Fruit fly (Drosophila melanogaster) whole organism, embryonic: Measurements from ENCODE around the gene CG15764.

ENCODE experiments used
- B-H1 ChIP-seq: fragments of 200-800 bp; sonication (Bioruptor generic); IDR thresholded peaks from 3 replicates; pipeline ENCODE4 v1.3.6; 2022; ENCODE audit warnings: missing biosample characterization, missing genetic modification characterization
- CG12155 ChIP-seq: fragments of 200-800 bp; sonication (Bioruptor generic); optimal IDR thresholded peaks from 3 replicates; lab custom pipeline; 2016; ENCODE audit warnings: missing biosample characterization, missing genetic modification characterization
- CG13287 ChIP-seq: fragments of 200-800 bp; sonication (Bioruptor generic); IDR thresholded peaks from 2 replicates; pipeline ENCODE4 v1.3.6; 2022; ENCODE audit warnings: missing biosample characterization, missing genetic modification characterization; ENCODE audit not compliant: partially characterized antibody
- CG14014 ChIP-seq: fragments of 200-800 bp; sonication (Bioruptor generic); IDR thresholded peaks from 2 replicates; pipeline ENCODE4 v1.3.6; 2022; ENCODE audit warnings: missing biosample characterization, missing genetic modification characterization
- CG14441 ChIP-seq: fragments of 200-800 bp; sonication (Bioruptor generic); IDR thresholded peaks from 2 replicates; pipeline ENCODE4 v1.3.6; 2022; ENCODE audit warnings: missing biosample characterization, missing genetic modification characterization
- CG15514 ChIP-seq: fragments of 200-800 bp; sonication (Bioruptor generic); optimal IDR thresholded peaks from 3 replicates; lab custom pipeline; 2017; ENCODE audit warnings: missing biosample characterization, missing genetic modification characterization, mild to moderate bottlenecking, moderate library complexity, missing genetic modification reagents
- CG18262 ChIP-seq: fragments of 200-800 bp; optimal IDR thresholded peaks from 3 replicates; lab custom pipeline; 2019; ENCODE audit warnings: missing biosample characterization, mild to moderate bottlenecking, missing genetic modification characterization, moderate library complexity
- CG31224 ChIP-seq: fragments of 200-800 bp; sonication (Bioruptor generic); IDR thresholded peaks from 2 replicates; pipeline ENCODE4 v1.3.6; 2022; ENCODE audit warnings: missing biosample characterization, missing genetic modification characterization
- CG32772 ChIP-seq: fragments of 200-800 bp; sonication (Bioruptor generic); IDR thresholded peaks from 2 replicates; pipeline ENCODE4 v1.3.6; 2022; ENCODE audit warnings: missing biosample characterization, missing genetic modification characterization
- CG34422 ChIP-seq: fragments of 200-800 bp; sonication (Bioruptor generic); IDR thresholded peaks from 3 replicates; pipeline ENCODE4 v1.3.6; 2022; ENCODE audit warnings: missing biosample characterization, missing genetic modification characterization
- CG6272 ChIP-seq: fragments of 200-800 bp; sonication (Bioruptor generic); IDR thresholded peaks from 2 replicates; pipeline ENCODE4 v1.3.6; 2022; ENCODE audit warnings: missing biosample characterization, missing genetic modification characterization
- CG6654 ChIP-seq: fragments of 200-800 bp; sonication (Bioruptor generic); optimal IDR thresholded peaks from 2 replicates; lab custom pipeline; 2017; ENCODE audit warnings: missing biosample characterization, mild to moderate bottlenecking, missing genetic modification characterization
- CG6854 ChIP-seq: fragments of 200-800 bp; sonication (Bioruptor generic); optimal IDR thresholded peaks from 3 replicates; lab custom pipeline; 2017; ENCODE audit warnings: missing biosample characterization, mild to moderate bottlenecking, missing genetic modification characterization
- CG7745 ChIP-seq: fragments of 200-800 bp; sonication (Bioruptor generic); optimal IDR thresholded peaks from 2 replicates; lab custom pipeline; 2018; ENCODE audit warnings: missing biosample characterization, mild to moderate bottlenecking, missing genetic modification characterization, moderate library complexity
- CG8944 ChIP-seq: fragments of 200-800 bp; sonication (Bioruptor generic); optimal IDR thresholded peaks from 3 replicates; lab custom pipeline; 2016; ENCODE audit warnings: missing biosample characterization, missing genetic modification characterization
- CG9932 ChIP-seq: fragments of 200-800 bp; sonication (Bioruptor generic); IDR thresholded peaks from 2 replicates; pipeline ENCODE4 v1.3.6; 2022; ENCODE audit warnings: missing biosample characterization, missing genetic modification characterization
- CHES-1-like ChIP-seq: fragments of 200-800 bp; sonication (Bioruptor generic); optimal IDR thresholded peaks from 2 replicates; lab custom pipeline; 2016; ENCODE audit warnings: missing biosample characterization, missing genetic modification characterization
- Deaf1 ChIP-seq: fragments of 200-800 bp; optimal IDR thresholded peaks from 3 replicates; lab custom pipeline; 2019; ENCODE audit warnings: missing biosample characterization, mild to moderate bottlenecking, missing genetic modification characterization, moderate library complexity
- Doc2 ChIP-seq: fragments of 200-800 bp; sonication (Bioruptor generic); IDR thresholded peaks from 2 replicates; pipeline ENCODE4 v1.3.6; 2022; ENCODE audit warnings: missing biosample characterization, missing genetic modification characterization
- Ets65A ChIP-seq: fragments of 200-800 bp; sonication (Bioruptor generic); peaks from one replicate; lab custom pipeline; 2016; ENCODE audit warnings: missing biosample characterization, missing genetic modification characterization
- GATAe ChIP-seq: fragments of 200-800 bp; sonication (Bioruptor generic); conservative IDR thresholded peaks from 2 replicates; pipeline ENCODE4 v1.3.6; 2022; ENCODE audit warnings: missing biosample characterization, missing genetic modification characterization
- HLH4C ChIP-seq: fragments of 200-800 bp; sonication (Bioruptor generic); IDR thresholded peaks from 3 replicates; pipeline ENCODE4 v1.3.6; 2022; ENCODE audit warnings: missing biosample characterization, missing genetic modification characterization; ENCODE audit not compliant: partially characterized antibody
- Hand ChIP-seq: fragments of 200-800 bp; sonication (Bioruptor generic); optimal IDR thresholded peaks from 2 replicates; lab custom pipeline; 2017; ENCODE audit warnings: mild to moderate bottlenecking, missing biosample characterization, missing genetic modification reagents, missing genetic modification characterization
- Kr ChIP-seq: fragments of 200-800 bp; sonication (Bioruptor generic); optimal IDR thresholded peaks from 2 replicates; lab custom pipeline; 2017; ENCODE audit warnings: missing biosample characterization, mild to moderate bottlenecking, missing genetic modification characterization
- Mrtf ChIP-seq: fragments of 200-800 bp; sonication (Bioruptor generic); IDR thresholded peaks from 3 replicates; pipeline ENCODE4 v1.3.6; 2022; ENCODE audit warnings: missing biosample characterization, missing genetic modification characterization
- Nf-YC ChIP-seq: fragments of 200-800 bp; optimal IDR thresholded peaks from 3 replicates; lab custom pipeline; 2019; ENCODE audit warnings: missing biosample characterization, mild to moderate bottlenecking, missing genetic modification characterization, moderate library complexity
- Spps ChIP-seq: fragments of 200-800 bp; sonication (Bioruptor generic); optimal IDR thresholded peaks from 2 replicates; lab custom pipeline; 2018; ENCODE audit warnings: missing biosample characterization, mild to moderate bottlenecking, missing genetic modification characterization
- Ssrp ChIP-seq: fragments of 200-800 bp; sonication (Bioruptor generic); optimal IDR thresholded peaks from 2 replicates; lab custom pipeline; 2018; ENCODE audit warnings: missing biosample characterization, mild to moderate bottlenecking, missing genetic modification characterization, moderate library complexity
- Trl ChIP-seq, 3 experiments: fragments of >200 bp in 2 of 3; fragments of 200-800 bp in 1 of 3; sonication (Bioruptor generic) in 1 of 3; optimal IDR thresholded peaks; 2 replicates in 1 of 3; 3 replicates in 2 of 3; lab custom pipeline; 2016 to 2017; ENCODE audit warnings: missing biosample characterization in 1 of 3, missing genetic modification characterization in 1 of 3
- Vsx1 ChIP-seq: fragments of 200-800 bp; sonication (Bioruptor generic); optimal IDR thresholded peaks from 2 replicates; lab custom pipeline; 2017; ENCODE audit warnings: missing biosample characterization, mild to moderate bottlenecking, missing genetic modification characterization, missing genetic modification reagents
- al ChIP-seq: fragments of 200-800 bp; sonication (Bioruptor generic); IDR thresholded peaks from 2 replicates; pipeline ENCODE4 v1.3.6; 2022; ENCODE audit warnings: missing biosample characterization, missing genetic modification characterization
- ase ChIP-seq: fragments of 200-800 bp; sonication (Bioruptor generic); IDR thresholded peaks from 3 replicates; pipeline ENCODE4 v1.3.6; 2022; ENCODE audit warnings: missing biosample characterization, missing genetic modification characterization
- ash1 ChIP-seq: fragments of 200-800 bp; sonication (Bioruptor generic); optimal IDR thresholded peaks from 2 replicates; lab custom pipeline; 2018; ENCODE audit warnings: missing biosample characterization, mild to moderate bottlenecking, missing genetic modification characterization
- corto ChIP-seq: fragments of 200-800 bp; sonication (Bioruptor generic); optimal IDR thresholded peaks from 2 replicates; lab custom pipeline; 2016; ENCODE audit warnings: missing biosample characterization, mild to moderate bottlenecking, missing genetic modification characterization, moderate library complexity
- crol ChIP-seq: fragments of 200-800 bp; sonication (Bioruptor generic); IDR thresholded peaks from 2 replicates; pipeline ENCODE4 v1.3.6; 2022; ENCODE audit warnings: missing biosample characterization, missing genetic modification characterization
- emc ChIP-seq: fragments of 200-800 bp; sonication (Bioruptor generic); optimal IDR thresholded peaks from 2 replicates; lab custom pipeline; 2016; ENCODE audit warnings: missing biosample characterization, missing genetic modification characterization
- exex ChIP-seq: fragments of 200-800 bp; sonication (Bioruptor generic); optimal IDR thresholded peaks from 4 replicates; lab custom pipeline; 2018; ENCODE audit warnings: missing biosample characterization, mild to moderate bottlenecking, missing genetic modification characterization, moderate library complexity
- fru ChIP-seq: fragments of >200 bp; optimal IDR thresholded peaks from 2 replicates; lab custom pipeline; 2017
- kah ChIP-seq: fragments of 200-800 bp; sonication (Bioruptor generic); optimal IDR thresholded peaks from 2 replicates; lab custom pipeline; 2018; ENCODE audit warnings: missing biosample characterization, mild to moderate bottlenecking, missing genetic modification characterization
- nau ChIP-seq: fragments of 200-800 bp; sonication (Bioruptor generic); optimal IDR thresholded peaks from 3 replicates; lab custom pipeline; 2017; ENCODE audit warnings: missing biosample characterization, mild to moderate bottlenecking, missing genetic modification characterization, missing genetic modification reagents
- otp ChIP-seq: fragments of 200-800 bp; sonication (Bioruptor generic); IDR thresholded peaks from 3 replicates; pipeline ENCODE4, ENCODE4 v1.3.6; 2022; ENCODE audit warnings: missing biosample characterization, missing genetic modification characterization
- row ChIP-seq: fragments of 200-800 bp; sonication (Bioruptor generic); IDR thresholded peaks from 3 replicates; pipeline ENCODE4 v1.3.6; 2022; ENCODE audit warnings: missing biosample characterization, missing genetic modification characterization
- sqz ChIP-seq: fragments of 200-800 bp; sonication (Bioruptor generic); optimal IDR thresholded peaks from 3 replicates; lab custom pipeline; 2018; ENCODE audit warnings: missing biosample characterization, mild to moderate bottlenecking, missing genetic modification characterization
- ssp ChIP-seq: fragments of 200-800 bp; sonication (Bioruptor generic); IDR thresholded peaks from 2 replicates; pipeline ENCODE4 v1.3.6; 2022; ENCODE audit warnings: missing biosample characterization, missing genetic modification characterization
- tll ChIP-seq, 2 experiments: fragments of 200-800 bp in 1 of 2; fragments of >200 bp in 1 of 2; sonication (Bioruptor generic) in 1 of 2; optimal IDR thresholded peaks; 2 replicates each; lab custom pipeline; 2017 to 2019; ENCODE audit warnings: missing biosample characterization in 2 of 2, missing genetic modification characterization in 2 of 2, mild to moderate bottlenecking in 1 of 2, moderate library complexity in 1 of 2
- unc-4 ChIP-seq: fragments of 200-800 bp; sonication (Bioruptor generic); IDR thresholded peaks from 2 replicates; pipeline ENCODE4 v1.3.6; 2022; ENCODE audit warnings: missing biosample characterization, missing genetic modification characterization; ENCODE audit not compliant: partially characterized antibody
- wek ChIP-seq: fragments of 200-800 bp; sonication (Bioruptor generic); optimal IDR thresholded peaks from 3 replicates; lab custom pipeline; 2018; ENCODE audit warnings: missing biosample characterization, mild to moderate bottlenecking, missing genetic modification characterization, moderate library complexity
- zf30C ChIP-seq: fragments of 200-800 bp; sonication (Bioruptor generic); optimal IDR thresholded peaks from 3 replicates; lab custom pipeline; 2018; ENCODE audit warnings: missing biosample characterization, mild to moderate bottlenecking, missing genetic modification characterization

Gene CG15764

dm6 chrX:5899241-5900145, 30.6 kb downstream of the CG15764 start (continued):
- TF ChIP-seq zf30C (GFP tag; lab: Kevin White, UChicago) (no peak), otp (GFP tag; lab: Robert Waterston, UW) (0 out of 3 replicates have a peak, but pooled peaks have one; percentile 63), CG14441 (GFP tag; lab: Robert Waterston, UW) (0 out of 2 replicates have a peak, but pooled peaks have one; percentile 38), row (GFP tag; lab: Robert Waterston, UW) (peak; percentile 28; the same call in 2 of the 3 replicates), tll (GFP tag; optimal IDR thresholded peaks at IDR 0.05; lab: Kevin White, UChicago) (peak in 1 of 2 experiments; percentile 16), crol (GFP tag; lab: Robert Waterston, UW) (peak; percentile 100), CG31224 (GFP tag; lab: Robert Waterston, UW) (no peak), wek (no peak), CG8944 (no peak), B-H1 (no peak), CG12155 (GFP tag; lab: Kevin White, UChicago) (peak; percentile 93), Kr (GFP tag; lab: Kevin White, UChicago) (peak; percentile 36), Trl (optimal IDR thresholded peaks at IDR 0.05; lab: Kevin White, UChicago) (peak; percentile 83 to 85), Trl (GFP tag; optimal IDR thresholded peaks at IDR 0.05; lab: Kevin White, UChicago) (no peak), Ets65A (GFP tag; lab: Kevin White, UChicago) (no peak), CG13287 (GFP tag; lab: Robert Waterston, UW) (peak; percentile 17; the same call in 1 of the 2 replicates), HLH4C (GFP tag; lab: Robert Waterston, UW) (no peak), CG32772 (GFP tag; lab: Robert Waterston, UW) (peak; percentile 73), kah (peak; percentile 59), CG6272 (GFP tag; lab: Robert Waterston, UW) (no peak), CG7745 (no peak), CG6654 (GFP tag; lab: Kevin White, UChicago) (no peak), CHES-1-like (GFP tag; lab: Kevin White, UChicago) (no peak), nau (no peak), corto (GFP tag; lab: Kevin White, UChicago) (peak; percentile 92), Ssrp (tag; lab: Kevin White, UChicago) (no peak), ash1 (GFP tag; lab: Kevin White, UChicago) (peak; percentile 22), Hand (GFP tag; lab: Kevin White, UChicago) (peak; percentile 21), emc (GFP tag; lab: Kevin White, UChicago) (no peak), GATAe (GFP tag; lab: Robert Waterston, UW) (no peak), Vsx1 (GFP tag; lab: Kevin White, UChicago) (peak; percentile 54), Spps (no peak), CG18262 (no peak), ssp (no peak), Nf-YC (tag; lab: Kevin White, UChicago) (peak; percentile 45), Mrtf (peak; percentile 29; the same call in 1 of the 3 replicates), CG15514 (GFP tag; lab: Kevin White, UChicago) (peak; percentile 34), unc-4 (GFP tag; lab: Robert Waterston, UW) (no peak), CG6854 (GFP tag; lab: Kevin White, UChicago) (no peak), Doc2 (GFP tag; lab: Robert Waterston, UW) (no peak), sqz (GFP tag; lab: Kevin White, UChicago) (peak; percentile 88), CG14014 (GFP tag; lab: Robert Waterston, UW) (no peak), CG9932 (GFP tag; lab: Robert Waterston, UW) (no peak), fru (peak; percentile 35), CG34422 (GFP tag; lab: Robert Waterston, UW) (peak; percentile 78; the same call in 2 of the 3 replicates), exex (tag; lab: Kevin White, UChicago) (peak; percentile 6), ase (GFP tag; lab: Robert Waterston, UW) (no peak), al (GFP tag; lab: Robert Waterston, UW) (no peak), Deaf1 (tag; lab: Kevin White, UChicago) (peak; percentile 16)
